Worm (Caenorhabditis elegans) whole organism, L2 larva: Measurements from ENCODE around the gene rnh-1.1.

Experiments used
- ama-1 ChIP-seq: fragments of 150-350 bp; optimal IDR thresholded peaks from 2 replicates; lab custom pipeline; 2018; ENCODE audit warnings: inconsistent platforms
- dmd-4 ChIP-seq: sonication (generic microtip); optimal IDR thresholded peaks from 2 replicates; lab custom pipeline; 2017; ENCODE audit warnings: missing biosample characterization, missing genetic modification characterization
- egl-27 ChIP-seq: sonication (generic microtip); optimal IDR thresholded peaks from 3 replicates; lab custom pipeline; 2017; ENCODE audit warnings: missing biosample characterization, missing genetic modification reagents, missing genetic modification characterization
- mdl-1 ChIP-seq, 2 experiments: fragments of 150-350 bp in 1 of 2; sonication (generic microtip) in 1 of 2; optimal IDR thresholded peaks; 2 replicates each; lab custom pipeline; 2017; ENCODE audit warnings: missing biosample characterization in 2 of 2, missing genetic modification characterization in 2 of 2
- nhr-11 ChIP-seq: fragments of 150-350 bp; optimal IDR thresholded peaks from 2 replicates; lab custom pipeline; 2014; ENCODE audit warnings: missing biosample characterization, missing genetic modification characterization
- nhr-25 ChIP-seq: fragments of 150-350 bp; sonication (generic microtip); optimal IDR thresholded peaks from 3 replicates; lab custom pipeline; 2014; ENCODE audit warnings: missing biosample characterization, missing genetic modification characterization

DNA sequence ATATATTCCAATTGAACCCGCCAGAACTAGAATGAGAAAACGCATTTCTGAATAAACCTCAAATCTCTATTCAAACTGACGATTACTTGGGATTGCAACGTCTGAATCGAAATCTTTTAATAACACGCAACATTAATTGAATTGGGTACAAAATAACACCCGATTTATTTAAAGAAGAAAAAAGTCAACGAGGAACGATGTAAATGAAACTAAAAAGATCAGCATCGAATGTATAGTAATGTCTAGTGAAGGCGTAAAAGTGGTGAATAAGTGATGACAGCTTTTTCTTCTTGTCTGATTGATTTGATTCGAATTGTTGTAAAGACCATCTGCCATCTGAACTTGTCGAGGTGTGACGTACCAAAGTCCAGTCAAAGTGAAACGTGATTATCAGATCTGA, 31.9 kb upstream of the rnh-1.1 start, which contains the start of gene nas-23:
- TF ChIP-seq nhr-25 (tag; lab: Kevin White, UChicago), result no peak
- TF ChIP-seq dmd-4 (tag; lab: Kevin White, UChicago), result no peak
- no peak for TF ChIP-seq ama-1 (lab: Kevin White, UChicago)
- TF ChIP-seq nhr-11 (tag; lab: Kevin White, UChicago), result no peak
- TF ChIP-seq mdl-1 (tag; optimal IDR thresholded peaks at IDR 0.05; lab: Kevin White, UChicago), result no peak
- TF ChIP-seq egl-27, result no peak
